Fruit fly (Drosophila melanogaster): ENCODE results near the gene CG17343.

The CG17343 gene

DNA sequence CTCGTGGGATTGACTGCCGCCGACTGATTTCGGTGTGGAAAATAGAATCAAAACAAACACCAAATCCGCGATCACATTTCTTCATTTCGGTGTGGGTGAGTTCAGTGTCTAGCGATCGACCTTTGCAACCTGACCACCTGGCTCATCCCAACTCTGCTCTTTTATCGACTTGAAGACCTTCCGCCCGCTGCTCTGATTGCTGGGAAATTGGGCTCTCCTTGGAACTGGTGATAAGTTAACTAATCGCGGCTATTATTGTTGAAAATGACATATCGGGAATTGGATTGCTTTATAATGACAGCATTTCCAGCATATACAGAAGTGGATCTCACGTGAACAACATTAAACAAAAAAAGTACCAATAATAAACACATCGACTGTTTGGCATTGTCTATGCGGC, 32.6 kb downstream of the CG17343 start:
- TF ChIP-seq Hnf4 (GFP tag; optimal IDR thresholded peaks at IDR 0.05) (no peak), Mio (GFP tag; optimal IDR thresholded peaks at IDR 0.05) (no peak), brk (GFP tag; optimal IDR thresholded peaks at IDR 0.05) (no peak), Dfd (GFP tag; optimal IDR thresholded peaks at IDR 0.05) (no peak), OdsH (GFP tag; optimal IDR thresholded peaks at IDR 0.05) (no peak), pan (optimal IDR thresholded peaks at IDR 0.05) (no peak), dmrt93B (GFP tag; optimal IDR thresholded peaks at IDR 0.05) (no peak), CrebA (GFP tag; optimal IDR thresholded peaks at IDR 0.05; ENCODE audit: borderline replicate concordance) (no peak), rgr (GFP tag; optimal IDR thresholded peaks at IDR 0.05) (no peak), CG9705 (GFP tag; optimal IDR thresholded peaks at IDR 0.05) (no peak), N (GFP tag; optimal IDR thresholded peaks at IDR 0.05) (no peak), Myc (optimal IDR thresholded peaks at IDR 0.05) (no peak), Jra (GFP tag; optimal IDR thresholded peaks at IDR 0.05) (no peak), usp (GFP tag; optimal IDR thresholded peaks at IDR 0.05) (no peak), GATAd (GFP tag; optimal IDR thresholded peaks at IDR 0.05) (no peak), Abd-B (GFP tag; optimal IDR thresholded peaks at IDR 0.05) (no peak), ey (GFP tag; optimal IDR thresholded peaks at IDR 0.05) (no peak)

- TF ChIP-seq CrebA (GFP tag; optimal IDR thresholded peaks at IDR 0.05; ENCODE audit: borderline replicate concordance) (no peak), foxo (GFP tag; optimal IDR thresholded peaks at IDR 0.05) (no peak), Hnf4 (GFP tag; optimal IDR thresholded peaks at IDR 0.05) (no peak), sv (GFP tag; optimal IDR thresholded peaks at IDR 0.05) (no peak), Mio (GFP tag; optimal IDR thresholded peaks at IDR 0.05) (no peak), jim (GFP tag; optimal IDR thresholded peaks at IDR 0.05) (no peak), rgr (GFP tag; optimal IDR thresholded peaks at IDR 0.05) (no peak), Abd-B (GFP tag; optimal IDR thresholded peaks at IDR 0.05) (no peak), Vsx2 (GFP tag; optimal IDR thresholded peaks at IDR 0.05; ENCODE audit: partially characterized antibody) (no peak), br (GFP tag; optimal IDR thresholded peaks at IDR 0.05) (no peak), h (GFP tag; optimal IDR thresholded peaks at IDR 0.05) (no peak), Sp1 (GFP tag; optimal IDR thresholded peaks at IDR 0.05) (no peak), sage (GFP tag; optimal IDR thresholded peaks at IDR 0.05) (no peak), brk (GFP tag; optimal IDR thresholded peaks at IDR 0.05) (no peak), N (GFP tag; optimal IDR thresholded peaks at IDR 0.05) (no peak), tai (GFP tag; optimal IDR thresholded peaks at IDR 0.05) (no peak), Dif (GFP tag; optimal IDR thresholded peaks at IDR 0.05; ENCODE audit: partially characterized antibody) (no peak)
These were observed 33.9 kb downstream of the CG17343 start for dm6 chr2L:19098668-19099067.

dm6 chr2L:19101744-19102143, 37.0 kb downstream of the CG17343 start, which contains the start of the genes CG17344 and CG43731:
Gene CG17344 (plus strand): TSS chr2L:19102044.
Gene CG43731 (plus strand): TSS chr2L:19102044.
- TF ChIP-seq Dif (GFP tag; optimal IDR thresholded peaks at IDR 0.05; ENCODE audit: partially characterized antibody) (no peak), Dfd (GFP tag; optimal IDR thresholded peaks at IDR 0.05) (no peak), Mio (GFP tag; optimal IDR thresholded peaks at IDR 0.05) (no peak), tai (GFP tag; optimal IDR thresholded peaks at IDR 0.05) (no peak), N (GFP tag; optimal IDR thresholded peaks at IDR 0.05) (no peak), ey (GFP tag; optimal IDR thresholded peaks at IDR 0.05) (no peak), dl (GFP tag; optimal IDR thresholded peaks at IDR 0.05; ENCODE audit: insufficient read depth in 1 of 2, partially characterized antibody in 2 of 2) (no peak), lola (GFP tag; optimal IDR thresholded peaks at IDR 0.05) (no peak), dmrt93B (GFP tag; optimal IDR thresholded peaks at IDR 0.05) (no peak), Hnf4 (GFP tag; optimal IDR thresholded peaks at IDR 0.05) (no peak), Rel (GFP tag; optimal IDR thresholded peaks at IDR 0.05) (no peak), Rel (tag; optimal IDR thresholded peaks at IDR 0.05) (no peak), HLH106 (tag; optimal IDR thresholded peaks at IDR 0.05) (no peak), jim (GFP tag; optimal IDR thresholded peaks at IDR 0.05) (no peak), br (GFP tag; optimal IDR thresholded peaks at IDR 0.05) (no peak), rgr (GFP tag; optimal IDR thresholded peaks at IDR 0.05) (no peak)

DNA sequence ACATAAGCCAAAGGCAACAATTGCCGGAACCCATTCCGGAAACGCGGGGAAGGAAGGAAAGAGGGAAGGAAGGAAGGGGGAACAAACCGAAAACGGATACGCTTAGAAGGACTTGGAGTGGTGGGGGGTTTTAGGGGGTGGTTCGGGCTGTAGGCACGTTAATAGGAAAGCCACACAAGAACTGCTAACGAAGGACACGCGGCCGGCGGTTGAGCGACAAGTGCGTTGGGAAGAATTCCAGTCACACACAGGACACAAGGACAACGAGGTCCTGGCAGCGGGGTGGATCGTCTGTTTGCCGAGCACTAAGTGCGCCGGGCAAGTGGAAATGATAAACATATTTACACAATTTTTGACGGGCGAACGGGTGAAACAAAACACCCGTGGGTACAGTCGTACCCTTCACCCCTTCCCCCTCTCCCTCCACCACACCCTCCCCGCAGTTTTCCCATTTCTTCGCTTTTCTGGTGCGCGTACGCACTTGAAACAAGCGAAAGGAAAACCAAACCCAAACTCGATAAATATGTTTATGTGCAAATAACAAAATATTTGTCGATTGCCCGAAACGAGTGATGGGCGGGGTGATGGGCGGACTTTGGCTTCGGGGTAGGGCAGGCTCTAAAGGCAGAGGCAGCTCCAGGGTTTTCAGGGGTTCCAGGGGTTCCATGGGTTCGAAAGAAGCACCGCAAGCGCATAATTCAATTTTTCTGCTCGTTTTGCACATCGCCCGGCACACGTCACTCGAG, 38.6 kb downstream of the CG17343 start:
- TF ChIP-seq Hr78 (GFP tag; optimal IDR thresholded peaks at IDR 0.05) (no peak), Sp1 (GFP tag; optimal IDR thresholded peaks at IDR 0.05) (no peak), rgr (GFP tag; optimal IDR thresholded peaks at IDR 0.05) (no peak), CrebA (GFP tag; optimal IDR thresholded peaks at IDR 0.05; ENCODE audit: borderline replicate concordance) (no peak), jim (GFP tag; optimal IDR thresholded peaks at IDR 0.05) (no peak), Vsx2 (GFP tag; optimal IDR thresholded peaks at IDR 0.05; ENCODE audit: partially characterized antibody) (no peak), woc (GFP tag; optimal IDR thresholded peaks at IDR 0.05) (no peak), ey (GFP tag; optimal IDR thresholded peaks at IDR 0.05) (no peak), lola (GFP tag; optimal IDR thresholded peaks at IDR 0.05) (no peak), Hnf4 (GFP tag; optimal IDR thresholded peaks at IDR 0.05) (no peak), Abd-B (GFP tag; optimal IDR thresholded peaks at IDR 0.05) (no peak), dmrt93B (GFP tag; optimal IDR thresholded peaks at IDR 0.05) (no peak), Myc (optimal IDR thresholded peaks at IDR 0.05) (no peak), Rel (GFP tag; optimal IDR thresholded peaks at IDR 0.05) (no peak), Rel (tag; optimal IDR thresholded peaks at IDR 0.05) (no peak), br (GFP tag; optimal IDR thresholded peaks at IDR 0.05) (no peak), OdsH (GFP tag; optimal IDR thresholded peaks at IDR 0.05) (no peak), Jra (GFP tag; optimal IDR thresholded peaks at IDR 0.05) (no peak), Dif (GFP tag; optimal IDR thresholded peaks at IDR 0.05; ENCODE audit: partially characterized antibody) (no peak)
